Worm (Caenorhabditis elegans): ENCODE data around the gene C25F9.5.

The C25F9.5 gene

ce11 chrV:19402855-19403254, 7.8 kb downstream of the C25F9.5 start, which contains the start of gene C25F9.12:
Gene C25F9.12 (minus strand): TSS chrV:19402955.
- TF ChIP-seq elt-2 (tag; optimal IDR thresholded peaks at IDR 0.05) (no peak), nhr-25 (tag; optimal IDR thresholded peaks at IDR 0.05) (no peak), fos-1 (tag; optimal IDR thresholded peaks at IDR 0.05) (no peak), ceh-82 (tag; optimal IDR thresholded peaks at IDR 0.05) (no peak), jun-1 (tag; optimal IDR thresholded peaks at IDR 0.05) (no peak), snpc-4 (tag; optimal IDR thresholded peaks at IDR 0.05) (no peak), nhr-28 (tag; optimal IDR thresholded peaks at IDR 0.05) (no peak), nhr-12 (tag; optimal IDR thresholded peaks at IDR 0.05) (no peak), nhr-237 (tag; optimal IDR thresholded peaks at IDR 0.05) (no peak), unc-62 (GFP tag; optimal IDR thresholded peaks at IDR 0.05) (no peak), ceh-16 (tag; optimal IDR thresholded peaks at IDR 0.05) (no peak), fkh-10 (GFP tag; optimal IDR thresholded peaks at IDR 0.05) (no peak), R02D3.7 (tag; optimal IDR thresholded peaks at IDR 0.05) (no peak), pha-4 (tag; optimal IDR thresholded peaks at IDR 0.05) (no peak), elt-1 (tag; optimal IDR thresholded peaks at IDR 0.05) (no peak)

- TF ChIP-seq elt-3 (tag; optimal IDR thresholded peaks at IDR 0.05) (no peak), unc-62 (GFP tag; optimal IDR thresholded peaks at IDR 0.05) (no peak), ztf-11 (tag; optimal IDR thresholded peaks at IDR 0.05) (no peak), unc-39 (tag; optimal IDR thresholded peaks at IDR 0.05) (no peak), egl-5 (tag; optimal IDR thresholded peaks at IDR 0.05) (no peak), elt-2 (tag; optimal IDR thresholded peaks at IDR 0.05) (peak; percentile 52), pqm-1 (tag; optimal IDR thresholded peaks at IDR 0.05) (peak; percentile 53), pha-4 (tag; optimal IDR thresholded peaks at IDR 0.05) (peak; percentile 27), ztf-4 (tag; optimal IDR thresholded peaks at IDR 0.05) (no peak)
These were observed 9.2 kb downstream of the C25F9.5 start for ce11 chrV:19401429-19401828.

- TF ChIP-seq nhr-28 (tag; optimal IDR thresholded peaks at IDR 0.05) (no peak), nfya-1 (tag; optimal IDR thresholded peaks at IDR 0.05; ENCODE audit: insufficient read depth) (no peak), fkh-2 (tag; optimal IDR thresholded peaks at IDR 0.05) (no peak), nhr-11 (tag; optimal IDR thresholded peaks at IDR 0.05) (no peak), lsy-12 (tag; optimal IDR thresholded peaks at IDR 0.05) (no peak)
These were observed 10.0 kb downstream of the C25F9.5 start, which contains the start of gene srw-86 for ce11 chrV:19400619-19401018. Gene srw-86 (minus strand): TSS chrV:19400719.

ce11 chrV:19399282-19399681, 11.4 kb downstream of the C25F9.5 start:
- peak; percentile 4 for TF ChIP-seq elt-2 (tag; optimal IDR thresholded peaks at IDR 0.05)

ce11 chrV:19398882-19399281, 11.8 kb downstream of the C25F9.5 start, which contains the start of gene C25F9.13:
Gene C25F9.13 (minus strand): TSS chrV:19398982.
- TF ChIP-seq R02D3.7 (tag; optimal IDR thresholded peaks at IDR 0.05) (no peak), lin-39 (tag; optimal IDR thresholded peaks at IDR 0.05) (no peak), nhr-11 (tag; optimal IDR thresholded peaks at IDR 0.05) (no peak), daf-12 (tag; optimal IDR thresholded peaks at IDR 0.05) (no peak), tbx-2 (tag; optimal IDR thresholded peaks at IDR 0.05) (no peak), elt-3 (tag; optimal IDR thresholded peaks at IDR 0.05) (no peak), lsy-12 (tag; optimal IDR thresholded peaks at IDR 0.05) (no peak), aly-2 (tag; optimal IDR thresholded peaks at IDR 0.05) (no peak), fkh-2 (tag; optimal IDR thresholded peaks at IDR 0.05) (no peak), nhr-76 (tag; optimal IDR thresholded peaks at IDR 0.05) (no peak), mml-1 (tag; optimal IDR thresholded peaks at IDR 0.05) (no peak), lin-15B (tag; optimal IDR thresholded peaks at IDR 0.05) (no peak), fkh-10 (GFP tag; optimal IDR thresholded peaks at IDR 0.05) (no peak), ZK546.5 (tag; optimal IDR thresholded peaks at IDR 0.05) (no peak), nhr-237 (tag; optimal IDR thresholded peaks at IDR 0.05) (no peak), ceh-9 (tag; optimal IDR thresholded peaks at IDR 0.05) (no peak), nhr-67 (tag; optimal IDR thresholded peaks at IDR 0.05) (no peak), unc-62 (GFP tag; optimal IDR thresholded peaks at IDR 0.05) (no peak), nhr-12 (tag; optimal IDR thresholded peaks at IDR 0.05) (no peak), hmg-11 (tag; optimal IDR thresholded peaks at IDR 0.05) (no peak)
